Worm (Caenorhabditis elegans): ENCODE results near the gene fbxa-196.
A peak's percentile ranks its signal among the peaks of the same experiment; 100 is the strongest.

DNA sequence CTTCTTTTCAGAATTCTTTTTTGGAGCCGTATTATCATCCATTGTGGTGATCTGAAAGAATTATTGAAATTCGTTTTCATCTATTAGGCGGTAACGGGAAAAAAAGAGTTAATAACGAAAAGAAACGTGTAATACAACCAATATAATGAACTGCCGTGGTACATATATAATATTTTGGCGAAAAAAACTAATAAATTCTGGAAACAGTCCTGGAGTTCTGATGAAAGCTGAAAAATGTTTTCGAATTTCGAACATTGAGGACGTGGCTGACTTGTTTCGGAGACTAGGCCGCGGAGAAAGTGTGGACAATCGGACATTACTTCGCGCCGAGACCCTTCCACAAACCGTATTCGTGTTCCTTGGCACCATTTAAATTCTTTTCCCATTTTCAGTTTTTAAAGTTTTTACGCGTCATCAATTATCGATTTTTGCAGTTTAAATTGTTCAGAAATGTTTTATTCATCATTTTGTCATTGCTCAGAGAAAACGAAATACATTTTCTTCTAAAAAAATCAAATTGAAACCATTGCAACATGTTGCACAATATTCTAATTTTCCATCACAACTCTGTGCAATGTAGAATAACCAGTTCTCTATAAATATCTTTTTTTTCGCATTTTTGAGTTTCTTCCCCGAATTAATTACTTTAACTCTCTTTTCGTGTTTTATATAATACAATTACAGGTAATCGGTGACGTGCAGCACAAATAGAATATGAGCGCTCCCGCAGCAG is 14.8 kb upstream of the fbxa-196 start, which contains the start of the genes gad-1 and erfa-1:
- no peak for TF ChIP-seq ref-1 (GFP tag; conservative IDR thresholded peaks at IDR 0.05)
- no peak for TF ChIP-seq flt-1 (GFP tag; IDR thresholded peaks at IDR 0.05)
- no peak for TF ChIP-seq cog-1 (tag; optimal IDR thresholded peaks at IDR 0.05)
- no peak for TF ChIP-seq ztf-29 (GFP tag; IDR thresholded peaks at IDR 0.05)
- peak; percentile 6; the same call in 1 of the 2 replicates for TF ChIP-seq T22C8.4 (GFP tag; IDR thresholded peaks at IDR 0.05)
- TF ChIP-seq klf-2 (GFP tag; conservative IDR thresholded peaks at IDR 0.05), result no peak
- no peak for TF ChIP-seq ztf-23 (GFP tag; IDR thresholded peaks at IDR 0.05)
- no peak for TF ChIP-seq tab-1 (GFP tag; IDR thresholded peaks at IDR 0.05)
- no peak for TF ChIP-seq med-1 (GFP tag; optimal IDR thresholded peaks at IDR 0.05; ENCODE audit: insufficient read depth)
